Worm (Caenorhabditis elegans): ENCODE measurements around the gene maa-1.

maa-1 gene

DNA sequence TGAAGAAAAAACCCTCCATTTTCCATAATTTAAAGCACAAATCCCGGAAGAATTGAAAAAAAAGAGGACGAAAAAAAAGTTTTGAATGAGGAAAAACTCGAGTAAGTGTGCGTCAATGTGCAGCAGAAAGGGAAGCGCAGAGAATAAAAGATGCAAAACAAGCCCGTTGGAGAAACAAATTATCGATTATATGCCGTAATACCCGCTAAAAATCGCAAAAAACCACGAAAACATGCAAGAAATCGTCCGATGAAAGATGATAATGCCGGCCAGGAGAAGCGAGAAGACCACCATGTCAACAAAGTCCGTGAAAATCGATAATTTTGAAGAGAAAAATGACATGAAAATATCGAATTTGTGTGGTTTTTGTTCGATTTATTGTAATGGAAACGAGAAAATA is 24.7 kb upstream of the maa-1 start:
- no peak for TF ChIP-seq lin-11 (tag; optimal IDR thresholded peaks at IDR 0.05)
- TF ChIP-seq sox-4 (tag; optimal IDR thresholded peaks at IDR 0.05), result no peak
- TF ChIP-seq ceh-48 (tag; optimal IDR thresholded peaks at IDR 0.05), result peak; percentile 4

- TF ChIP-seq ceh-19 (GFP tag; optimal IDR thresholded peaks at IDR 0.05) (no peak), sox-4 (tag; optimal IDR thresholded peaks at IDR 0.05) (no peak), ceh-24 (tag; optimal IDR thresholded peaks at IDR 0.05) (no peak), tbx-7 (tag; optimal IDR thresholded peaks at IDR 0.05) (no peak), dmd-4 (tag; optimal IDR thresholded peaks at IDR 0.05; ENCODE audit: borderline replicate concordance) (no peak), ceh-14 (tag; optimal IDR thresholded peaks at IDR 0.05) (no peak), hlh-15 (tag; optimal IDR thresholded peaks at IDR 0.05) (no peak), ceh-30 (tag; optimal IDR thresholded peaks at IDR 0.05) (no peak), unc-86 (tag; optimal IDR thresholded peaks at IDR 0.05) (no peak), lin-11 (tag; optimal IDR thresholded peaks at IDR 0.05) (no peak), rnt-1 (tag; optimal IDR thresholded peaks at IDR 0.05) (no peak), ceh-48 (tag; optimal IDR thresholded peaks at IDR 0.05) (no peak)
Observed at ce11 chrIII:11846365-11846764, 24.0 kb upstream of the maa-1 start, which contains the start of gene ntl-3. Gene ntl-3, minus strand, starts transcription at chrIII:11846465.

DNA sequence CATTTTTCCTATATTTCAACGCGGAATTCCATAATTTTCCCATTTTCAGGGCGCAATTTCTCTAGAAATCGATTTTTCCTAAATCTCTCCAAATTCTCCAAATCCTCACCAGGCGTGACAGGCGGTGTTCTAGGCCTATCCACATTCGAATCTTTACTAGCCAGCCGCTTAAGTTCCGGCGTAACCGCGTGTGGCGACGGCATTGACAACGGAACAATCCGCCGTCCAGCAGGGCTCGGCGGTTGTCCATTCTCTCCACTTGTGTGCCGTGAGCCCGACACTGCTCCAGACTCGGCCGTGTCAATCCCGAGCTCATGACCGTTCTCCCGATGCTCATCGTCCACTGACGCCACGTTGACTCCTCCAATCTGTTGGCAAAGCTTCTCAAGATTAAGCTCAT is 20.7 kb upstream of the maa-1 start:
- TF ChIP-seq unc-42 (tag; optimal IDR thresholded peaks at IDR 0.05) (no peak), elt-4 (tag; optimal IDR thresholded peaks at IDR 0.05) (peak; percentile 40)

DNA sequence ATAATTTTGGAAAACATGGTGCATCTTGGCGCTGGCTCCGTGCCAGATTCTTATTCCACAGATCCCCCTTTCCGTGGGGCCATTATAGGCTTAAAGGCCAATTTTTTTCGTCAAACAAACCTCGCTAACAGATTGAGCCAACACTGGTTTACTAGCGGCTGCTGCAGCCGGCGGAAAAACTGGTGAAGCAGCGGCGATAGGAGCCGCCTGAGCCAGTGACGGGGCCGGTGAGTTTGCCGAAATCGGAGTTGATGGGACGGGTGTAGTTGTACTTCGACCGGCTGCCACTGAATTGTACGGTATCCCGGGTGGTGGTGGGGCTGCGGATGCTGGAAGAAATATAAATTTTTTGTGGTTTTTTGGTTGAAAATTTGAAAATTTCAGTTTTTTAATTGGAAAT is 19.4 kb upstream of the maa-1 start:
- TF ChIP-seq ceh-48 (tag; optimal IDR thresholded peaks at IDR 0.05) (no peak), unc-86 (tag; optimal IDR thresholded peaks at IDR 0.05) (no peak), odd-2 (tag; optimal IDR thresholded peaks at IDR 0.05) (no peak), unc-42 (tag; optimal IDR thresholded peaks at IDR 0.05) (no peak), ahr-1 (tag; optimal IDR thresholded peaks at IDR 0.05) (no peak), npax-4 (tag; optimal IDR thresholded peaks at IDR 0.05) (no peak), zip-5 (tag; optimal IDR thresholded peaks at IDR 0.05) (no peak), elt-4 (tag; optimal IDR thresholded peaks at IDR 0.05) (no peak), nfya-1 (tag; optimal IDR thresholded peaks at IDR 0.05) (no peak), mec-3 (tag; optimal IDR thresholded peaks at IDR 0.05; ENCODE audit: borderline replicate concordance) (no peak), hlh-6 (tag; optimal IDR thresholded peaks at IDR 0.05) (no peak)

- TF ChIP-seq pha-4 (tag; optimal IDR thresholded peaks at IDR 0.05), result no peak
- TF ChIP-seq pax-1 (tag; optimal IDR thresholded peaks at IDR 0.05), result no peak
- TF ChIP-seq ama-1 (optimal IDR thresholded peaks at IDR 0.05), result no peak
- TF ChIP-seq rnt-1 (tag; optimal IDR thresholded peaks at IDR 0.05), result no peak
- TF ChIP-seq pros-1 (tag; optimal IDR thresholded peaks at IDR 0.05), result no peak
- TF ChIP-seq unc-86 (tag; optimal IDR thresholded peaks at IDR 0.05), result no peak
Observed at ce11 chrIII:11836734-11837133, 14.4 kb upstream of the maa-1 start.

- TF ChIP-seq tbx-2 (tag; optimal IDR thresholded peaks at IDR 0.05) (no peak), elt-4 (tag; optimal IDR thresholded peaks at IDR 0.05) (no peak), ahr-1 (tag; optimal IDR thresholded peaks at IDR 0.05) (no peak), ceh-24 (tag; optimal IDR thresholded peaks at IDR 0.05) (no peak), ceh-14 (tag; optimal IDR thresholded peaks at IDR 0.05) (no peak), ceh-22 (tag; optimal IDR thresholded peaks at IDR 0.05) (no peak), fkh-6 (tag; optimal IDR thresholded peaks at IDR 0.05) (no peak)
Observed at ce11 chrIII:11836054-11836453, 13.7 kb upstream of the maa-1 start.

DNA sequence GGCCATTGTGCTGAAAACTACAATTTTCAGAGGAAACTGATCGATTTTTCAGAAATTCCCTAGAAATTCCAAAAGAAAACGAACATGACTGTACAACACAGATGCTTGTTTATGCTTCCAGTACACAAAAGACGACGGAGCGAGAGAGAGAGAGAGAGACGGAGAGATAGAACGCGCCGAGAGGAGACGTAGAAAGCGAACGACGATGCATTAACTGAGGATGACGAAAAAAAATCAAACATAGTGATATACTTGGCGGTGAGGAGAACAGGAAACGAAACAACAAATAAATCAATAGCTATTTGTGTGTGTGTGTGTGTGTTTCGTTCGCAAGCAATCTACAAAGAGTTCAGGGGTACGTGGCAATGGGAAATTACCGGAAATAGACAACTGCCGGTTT is 12.5 kb upstream of the maa-1 start:
- TF ChIP-seq unc-86 (tag; optimal IDR thresholded peaks at IDR 0.05), result no peak
- TF ChIP-seq ceh-9 (tag; optimal IDR thresholded peaks at IDR 0.05), result no peak
- TF ChIP-seq C38D4.7 (GFP tag; optimal IDR thresholded peaks at IDR 0.05), result no peak
- no peak for TF ChIP-seq nfya-1 (tag; optimal IDR thresholded peaks at IDR 0.05)
- TF ChIP-seq che-1 (tag; optimal IDR thresholded peaks at IDR 0.05), result no peak
- no peak for TF ChIP-seq ama-1 (optimal IDR thresholded peaks at IDR 0.05)
- no peak for TF ChIP-seq hlh-30 (tag; optimal IDR thresholded peaks at IDR 0.05; ENCODE audit: insufficient read depth)
- TF ChIP-seq pha-2 (tag; optimal IDR thresholded peaks at IDR 0.05), result no peak
- TF ChIP-seq pha-4 (tag; optimal IDR thresholded peaks at IDR 0.05), result no peak
- TF ChIP-seq madf-2 (tag; optimal IDR thresholded peaks at IDR 0.05), result no peak
- no peak for TF ChIP-seq rnt-1 (tag; optimal IDR thresholded peaks at IDR 0.05)
- no peak for TF ChIP-seq syd-9 (tag; optimal IDR thresholded peaks at IDR 0.05)
- no peak for TF ChIP-seq C08G9.2 (tag; optimal IDR thresholded peaks at IDR 0.05)
- no peak for TF ChIP-seq hlh-13 (GFP tag; optimal IDR thresholded peaks at IDR 0.05)
- no peak for TF ChIP-seq hlh-8 (tag; optimal IDR thresholded peaks at IDR 0.05)
- TF ChIP-seq elt-4 (tag; optimal IDR thresholded peaks at IDR 0.05), result no peak
- no peak for TF ChIP-seq hlh-15 (tag; optimal IDR thresholded peaks at IDR 0.05)
- TF ChIP-seq elt-2 (tag; optimal IDR thresholded peaks at IDR 0.05), result no peak
- no peak for TF ChIP-seq ceh-22 (tag; optimal IDR thresholded peaks at IDR 0.05)

All from whole organism, late embryonic.